Fruit fly (Drosophila melanogaster): Measurements from ENCODE around the gene CG15347.

CG15347 gene

dm6 chrX:8442912-8443311, 17.8 kb downstream of the CG15347 start:
- TF ChIP-seq Myc (optimal IDR thresholded peaks at IDR 0.05) (peak; percentile 50), woc (GFP tag; optimal IDR thresholded peaks at IDR 0.05) (no peak)

DNA sequence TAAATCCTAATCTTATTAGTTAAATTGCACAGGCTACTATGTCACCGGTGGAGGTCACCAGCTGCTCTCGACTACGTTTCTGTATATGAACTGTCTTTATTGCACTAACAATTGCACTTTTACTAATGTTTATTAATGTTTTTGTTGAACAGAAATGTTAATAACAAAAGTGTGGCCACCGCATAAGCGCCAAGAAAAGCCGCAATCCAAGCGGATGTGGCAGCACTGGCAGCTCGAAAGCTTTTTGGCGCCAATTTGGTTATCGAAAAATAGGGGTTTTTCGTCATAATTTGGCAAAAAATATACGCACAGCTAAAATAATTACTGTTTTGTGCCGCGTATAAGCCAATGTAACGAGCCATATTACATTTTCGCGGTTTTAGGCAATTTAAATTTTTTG, 18.5 kb downstream of the CG15347 start, which contains the start of gene CG12123:
Gene CG12123 (minus strand): TSS at position 188 of the 400 bp plus-strand sequence.
- TF ChIP-seq Rel (GFP tag; optimal IDR thresholded peaks at IDR 0.05) (no peak), Rel (tag; optimal IDR thresholded peaks at IDR 0.05) (peak; percentile 7), Abd-B (GFP tag; optimal IDR thresholded peaks at IDR 0.05) (no peak), tai (GFP tag; optimal IDR thresholded peaks at IDR 0.05) (no peak), GATAd (GFP tag; optimal IDR thresholded peaks at IDR 0.05) (no peak), woc (GFP tag; optimal IDR thresholded peaks at IDR 0.05) (no peak), Myc (optimal IDR thresholded peaks at IDR 0.05) (no peak), Sp1 (GFP tag; optimal IDR thresholded peaks at IDR 0.05) (no peak), Hr83 (GFP tag; optimal IDR thresholded peaks at IDR 0.05; ENCODE audit: poor library complexity, severe bottlenecking) (no peak)

DNA sequence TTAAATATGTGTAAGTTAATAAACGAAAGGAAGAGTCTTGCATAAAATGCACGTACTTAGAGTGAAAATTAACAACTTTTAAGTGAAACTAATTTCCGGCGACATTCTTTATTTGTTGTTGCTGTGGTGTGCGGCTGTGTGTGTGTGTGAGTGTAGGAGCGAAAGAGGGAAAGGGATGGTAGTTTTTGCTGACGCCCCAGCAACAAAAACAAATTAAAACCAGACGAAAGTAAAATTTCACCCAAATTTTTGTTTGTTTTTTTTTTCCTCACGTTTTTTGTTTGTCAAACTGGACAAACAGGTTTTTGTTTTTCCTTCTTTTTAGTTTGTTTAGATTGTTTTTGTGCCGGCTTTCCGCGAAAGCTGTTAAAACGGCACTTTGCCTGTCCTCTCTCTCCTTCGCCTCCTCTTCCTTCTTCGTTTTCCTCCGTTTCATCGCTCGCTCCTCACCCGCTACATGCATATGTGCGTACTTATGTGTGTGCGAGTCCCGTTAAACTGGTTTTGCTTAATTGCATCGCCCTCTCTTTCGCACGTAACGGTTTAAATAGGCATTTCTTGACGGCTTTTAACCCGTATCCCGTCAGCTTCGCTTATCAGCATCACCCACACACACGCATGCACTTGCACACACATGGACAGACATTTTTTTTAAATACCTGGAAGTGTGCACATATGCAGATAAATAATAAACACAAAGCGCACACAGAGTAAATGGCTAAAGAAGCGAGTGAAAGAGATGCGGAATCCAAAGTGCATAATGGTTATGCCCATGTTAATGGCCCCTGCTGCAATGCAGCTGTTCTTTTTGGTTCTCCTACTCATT, 23.2 kb downstream of the CG15347 start, which contains the start of gene Miga:
Gene Miga (minus strand): TSS at position 536 of the 826 bp plus-strand sequence.
- no peak for TF ChIP-seq Sp1 (GFP tag; optimal IDR thresholded peaks at IDR 0.05)
- TF ChIP-seq psq (GFP tag; optimal IDR thresholded peaks at IDR 0.05), result peak; percentile 84

DNA sequence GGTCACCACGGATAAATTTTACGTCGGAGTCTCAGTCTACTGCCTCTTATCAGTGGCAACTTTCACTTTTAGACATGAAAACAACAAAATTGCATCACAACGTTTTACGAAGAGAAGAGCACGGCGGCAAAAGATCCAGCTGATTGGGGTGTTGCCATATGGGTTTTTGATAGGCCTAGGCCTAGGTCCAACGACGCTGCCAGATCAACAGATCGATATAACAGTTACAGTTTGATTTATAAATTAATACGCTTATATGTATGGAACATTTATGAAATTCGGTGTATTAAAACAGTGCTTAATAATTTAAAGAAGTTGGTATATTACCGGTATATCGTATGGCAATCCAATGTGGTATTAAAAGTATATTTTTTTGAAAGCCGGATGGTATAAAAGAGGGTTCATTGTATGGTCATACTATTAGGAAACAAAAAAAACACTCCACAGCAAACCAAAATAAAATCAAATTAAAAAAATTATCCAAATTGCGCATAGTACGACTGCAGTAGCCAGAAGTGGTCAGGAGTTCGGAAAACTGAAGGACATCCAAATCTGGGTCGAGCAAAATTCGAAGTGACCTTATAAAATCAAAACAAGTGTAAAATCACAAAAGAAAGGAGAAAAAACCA, 23.9 kb downstream of the CG15347 start, which contains the start of gene CG1440:
Gene CG1440 (plus strand): TSS at position 402 of the 629 bp plus-strand sequence.
- TF ChIP-seq sv (GFP tag; optimal IDR thresholded peaks at IDR 0.05) (peak; percentile 6), CG9705 (GFP tag; optimal IDR thresholded peaks at IDR 0.05) (peak; percentile 20), Abd-B (GFP tag; optimal IDR thresholded peaks at IDR 0.05) (no peak), jim (GFP tag; optimal IDR thresholded peaks at IDR 0.05) (no peak)

- TF ChIP-seq rgr (GFP tag; optimal IDR thresholded peaks at IDR 0.05) (no peak), lola (GFP tag; optimal IDR thresholded peaks at IDR 0.05) (no peak), dsf (GFP tag; optimal IDR thresholded peaks at IDR 0.05; ENCODE audit: borderline replicate concordance) (no peak), woc (GFP tag; optimal IDR thresholded peaks at IDR 0.05) (no peak), Rel (GFP tag; optimal IDR thresholded peaks at IDR 0.05) (no peak), Rel (tag; optimal IDR thresholded peaks at IDR 0.05) (no peak), HLH106 (tag; optimal IDR thresholded peaks at IDR 0.05) (no peak), Sp1 (GFP tag; optimal IDR thresholded peaks at IDR 0.05) (no peak)
These were observed 27.0 kb downstream of the CG15347 start, which contains the start of gene CG32712 for dm6 chrX:8433709-8434108. CG32712 (minus strand) TSS chrX:8433809.

DNA sequence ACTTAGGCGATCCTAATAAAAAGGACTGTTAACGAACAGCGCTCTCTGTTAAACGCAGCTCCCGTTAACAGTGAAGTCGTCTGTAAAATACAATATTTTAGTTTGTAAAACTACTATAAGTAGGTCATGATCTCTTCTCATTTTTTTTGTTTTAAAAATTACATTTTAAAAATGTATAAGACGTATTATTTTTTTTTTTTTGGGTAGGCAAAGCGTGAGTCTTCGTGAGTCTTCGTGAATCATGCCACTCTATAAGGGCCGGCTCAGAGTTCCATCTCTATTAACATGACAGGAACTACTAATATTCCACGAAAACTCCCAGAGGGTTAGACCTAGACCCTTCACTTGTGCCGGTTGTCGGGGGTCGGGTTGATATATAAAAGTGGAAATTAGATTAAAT, 38.1 kb downstream of the CG15347 start:
- TF ChIP-seq Myc (optimal IDR thresholded peaks at IDR 0.05) (no peak), Mio (GFP tag; optimal IDR thresholded peaks at IDR 0.05) (no peak), fru (GFP tag; optimal IDR thresholded peaks at IDR 0.05) (no peak), HLH106 (tag; optimal IDR thresholded peaks at IDR 0.05) (no peak), jim (GFP tag; optimal IDR thresholded peaks at IDR 0.05) (no peak), sv (GFP tag; optimal IDR thresholded peaks at IDR 0.05) (no peak)

DNA sequence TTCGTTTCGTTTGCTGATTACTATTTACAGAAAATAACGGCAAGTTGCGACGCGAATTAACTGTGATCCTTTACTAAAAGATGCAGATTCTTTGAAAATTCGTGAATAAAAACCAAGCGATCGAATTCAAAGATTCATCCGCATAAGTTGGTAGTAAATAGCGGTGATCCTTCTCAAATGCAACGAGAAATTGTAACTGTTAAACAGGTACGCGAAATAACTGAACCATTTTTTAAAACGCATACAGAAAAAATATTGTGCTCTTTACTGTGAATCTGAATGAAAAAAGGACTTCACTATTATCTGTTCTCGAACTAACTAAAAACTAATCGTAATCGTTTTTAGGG, 39.3 kb downstream of the CG15347 start:
- TF ChIP-seq Dfd (GFP tag; optimal IDR thresholded peaks at IDR 0.05) (peak; percentile 98), N (GFP tag; optimal IDR thresholded peaks at IDR 0.05) (no peak), dsf (GFP tag; optimal IDR thresholded peaks at IDR 0.05; ENCODE audit: borderline replicate concordance) (no peak)

- TF ChIP-seq fru (GFP tag; optimal IDR thresholded peaks at IDR 0.05), result peak; percentile 45
- TF ChIP-seq woc (GFP tag; optimal IDR thresholded peaks at IDR 0.05), result peak; percentile 45
- peak; percentile 59 for TF ChIP-seq h (GFP tag; optimal IDR thresholded peaks at IDR 0.05)
- TF ChIP-seq dl (GFP tag; optimal IDR thresholded peaks at IDR 0.05; ENCODE audit: insufficient read depth in 1 of 2, partially characterized antibody in 2 of 2), result peak; percentile 91 to 97
- peak; percentile 99 for TF ChIP-seq Dfd (GFP tag; optimal IDR thresholded peaks at IDR 0.05)
- TF ChIP-seq Mio (GFP tag; optimal IDR thresholded peaks at IDR 0.05), result no peak
- TF ChIP-seq Vsx2 (GFP tag; optimal IDR thresholded peaks at IDR 0.05; ENCODE audit: partially characterized antibody), result peak; percentile 96
- peak; percentile 89 for TF ChIP-seq psq (GFP tag; optimal IDR thresholded peaks at IDR 0.05)
- TF ChIP-seq sv (GFP tag; optimal IDR thresholded peaks at IDR 0.05), result no peak
- TF ChIP-seq foxo (GFP tag; optimal IDR thresholded peaks at IDR 0.05), result peak in 1 of 2 experiments; percentile 47
- TF ChIP-seq lola (GFP tag; optimal IDR thresholded peaks at IDR 0.05), result no peak
- TF ChIP-seq Jra (GFP tag; optimal IDR thresholded peaks at IDR 0.05), result peak; percentile 60
- peak; percentile 52 for TF ChIP-seq ey (GFP tag; optimal IDR thresholded peaks at IDR 0.05)
- TF ChIP-seq Sp1 (GFP tag; optimal IDR thresholded peaks at IDR 0.05), result peak; percentile 32
- TF ChIP-seq tai (GFP tag; optimal IDR thresholded peaks at IDR 0.05), result peak; percentile 22
- peak; percentile 28 for TF ChIP-seq br (GFP tag; optimal IDR thresholded peaks at IDR 0.05)
- no peak for TF ChIP-seq Abd-B (GFP tag; optimal IDR thresholded peaks at IDR 0.05)
- no peak for TF ChIP-seq brk (GFP tag; optimal IDR thresholded peaks at IDR 0.05)
- peak; percentile 44 for TF ChIP-seq Hr83 (GFP tag; optimal IDR thresholded peaks at IDR 0.05; ENCODE audit: poor library complexity, severe bottlenecking)
These were observed 39.8 kb downstream of the CG15347 start for dm6 chrX:8420772-8421448.

All from whole organism, wandering third instar larva.